Worm (Caenorhabditis elegans): ENCODE data around the gene nhr-101.

- TF ChIP-seq tlf-1 (GFP tag; optimal IDR thresholded peaks at IDR 0.05) (no peak), pha-4 (tag; optimal IDR thresholded peaks at IDR 0.05) (no peak), ztf-22 (GFP tag; optimal IDR thresholded peaks at IDR 0.05) (no peak), bed-2 (GFP tag; IDR thresholded peaks at IDR 0.05) (no peak)
Measured at ce11 chrV:11543564-11543963, 26.7 kb upstream of the nhr-101 start, which contains the start of gene F38B7.2.

All from whole organism, young adult.